Worm (Caenorhabditis elegans): ENCODE data around the gene F41B4.3.

DNA sequence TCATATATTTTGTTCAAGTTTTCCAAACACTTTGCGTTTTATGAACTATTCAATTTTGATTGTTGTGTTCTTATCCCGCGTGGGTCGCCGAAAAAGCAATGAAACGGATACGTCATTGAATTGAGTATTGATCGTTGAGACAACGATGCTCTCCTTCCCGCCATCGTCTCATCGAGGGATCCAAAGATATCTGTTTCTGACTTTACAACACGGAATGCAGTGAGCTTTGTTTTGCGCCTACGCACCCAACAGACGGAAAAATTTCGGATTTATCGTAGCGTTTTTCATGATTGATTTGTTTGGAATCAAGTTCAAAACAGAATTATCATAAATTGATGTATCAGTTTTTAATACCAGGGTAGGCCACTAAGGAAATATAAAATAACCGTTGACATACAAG is 13.4 kb downstream of the F41B4.3 start:
- TF ChIP-seq jun-1 (tag; optimal IDR thresholded peaks at IDR 0.05), result no peak
- no peak for TF ChIP-seq nhr-28 (tag; optimal IDR thresholded peaks at IDR 0.05)
- no peak for TF ChIP-seq lin-39 (tag; optimal IDR thresholded peaks at IDR 0.05)
- no peak for TF ChIP-seq pha-4 (tag; optimal IDR thresholded peaks at IDR 0.05)
- no peak for TF ChIP-seq ztf-11 (tag; optimal IDR thresholded peaks at IDR 0.05)
- TF ChIP-seq pqm-1 (tag; optimal IDR thresholded peaks at IDR 0.05), result no peak
- TF ChIP-seq elt-3 (tag; optimal IDR thresholded peaks at IDR 0.05), result no peak
- TF ChIP-seq unc-62 (GFP tag; optimal IDR thresholded peaks at IDR 0.05), result no peak
- TF ChIP-seq ama-1 (optimal IDR thresholded peaks at IDR 0.05), result no peak
- no peak for TF ChIP-seq aly-2 (tag; optimal IDR thresholded peaks at IDR 0.05)

All from whole organism, L3 larva.